Worm (Caenorhabditis elegans): Measurements from ENCODE around the gene srbc-33.

srbc-33 gene

ce11 chrV:3477496-3477895, 7.1 kb downstream of the srbc-33 start, which contains the start of gene srbc-31:
Gene srbc-31 (minus strand): TSS chrV:3477596.
- no peak for TF ChIP-seq nhr-11 (tag; optimal IDR thresholded peaks at IDR 0.05)
- no peak for TF ChIP-seq ceh-28 (tag; optimal IDR thresholded peaks at IDR 0.05)
- no peak for TF ChIP-seq unc-62 (GFP tag; optimal IDR thresholded peaks at IDR 0.05)
- no peak for TF ChIP-seq jun-1 (tag; optimal IDR thresholded peaks at IDR 0.05)
- no peak for TF ChIP-seq fkh-10 (GFP tag; optimal IDR thresholded peaks at IDR 0.05)
- TF ChIP-seq ZK546.5 (tag; optimal IDR thresholded peaks at IDR 0.05): no peak
- TF ChIP-seq ceh-16 (tag; optimal IDR thresholded peaks at IDR 0.05): no peak
- TF ChIP-seq sea-2 (GFP tag; optimal IDR thresholded peaks at IDR 0.05): no peak
- no peak for TF ChIP-seq mdl-1 (tag; optimal IDR thresholded peaks at IDR 0.05)
- no peak for TF ChIP-seq egl-27 (tag; optimal IDR thresholded peaks at IDR 0.05)
- TF ChIP-seq eor-1 (tag; optimal IDR thresholded peaks at IDR 0.05): no peak
- no peak for TF ChIP-seq nhr-28 (tag; optimal IDR thresholded peaks at IDR 0.05)
- no peak for TF ChIP-seq mml-1 (tag; optimal IDR thresholded peaks at IDR 0.05)
- no peak for TF ChIP-seq lin-39 (tag; optimal IDR thresholded peaks at IDR 0.05)
- no peak for TF ChIP-seq daf-12 (tag; optimal IDR thresholded peaks at IDR 0.05)
- no peak for TF ChIP-seq pha-4 (tag; optimal IDR thresholded peaks at IDR 0.05)
- no peak for TF ChIP-seq nhr-77 (tag; optimal IDR thresholded peaks at IDR 0.05)

ce11 chrV:3476228-3476627, 8.4 kb downstream of the srbc-33 start:
- TF ChIP-seq aly-2 (tag; optimal IDR thresholded peaks at IDR 0.05) (no peak), R02D3.7 (tag; optimal IDR thresholded peaks at IDR 0.05) (no peak), nhr-237 (tag; optimal IDR thresholded peaks at IDR 0.05) (no peak), nhr-12 (tag; optimal IDR thresholded peaks at IDR 0.05) (no peak), mdl-1 (tag; optimal IDR thresholded peaks at IDR 0.05) (no peak), skn-1 (tag; optimal IDR thresholded peaks at IDR 0.05) (no peak), nhr-67 (tag; optimal IDR thresholded peaks at IDR 0.05) (no peak), nfya-1 (tag; optimal IDR thresholded peaks at IDR 0.05; ENCODE audit: insufficient read depth) (no peak), nhr-23 (tag; optimal IDR thresholded peaks at IDR 0.05) (no peak), elt-1 (tag; optimal IDR thresholded peaks at IDR 0.05) (no peak)

- TF ChIP-seq zag-1 (tag; optimal IDR thresholded peaks at IDR 0.05) (no peak), lsy-12 (tag; optimal IDR thresholded peaks at IDR 0.05) (no peak), elt-3 (tag; optimal IDR thresholded peaks at IDR 0.05) (no peak), unc-39 (tag; optimal IDR thresholded peaks at IDR 0.05) (no peak), mdl-1 (tag; optimal IDR thresholded peaks at IDR 0.05) (no peak)
These were observed 9.6 kb downstream of the srbc-33 start, which contains the start of gene oac-2 for ce11 chrV:3475021-3475420. Gene oac-2 (minus strand): TSS chrV:3475121.

ce11 chrV:3470782-3471181, 13.8 kb downstream of the srbc-33 start, which contains the start of gene srbc-29:
Gene srbc-29 (minus strand): TSS chrV:3470882.
- TF ChIP-seq elt-3 (tag; optimal IDR thresholded peaks at IDR 0.05) (no peak), nhr-23 (tag; optimal IDR thresholded peaks at IDR 0.05) (no peak), eor-1 (tag; optimal IDR thresholded peaks at IDR 0.05) (no peak), nhr-76 (tag; optimal IDR thresholded peaks at IDR 0.05) (no peak), skn-1 (tag; optimal IDR thresholded peaks at IDR 0.05) (no peak), ama-1 (optimal IDR thresholded peaks at IDR 0.05) (no peak), elt-1 (tag; optimal IDR thresholded peaks at IDR 0.05) (no peak), mml-1 (tag; optimal IDR thresholded peaks at IDR 0.05) (no peak), lin-39 (tag; optimal IDR thresholded peaks at IDR 0.05) (no peak), ceh-28 (tag; optimal IDR thresholded peaks at IDR 0.05) (no peak)

ce11 chrV:3468436-3468835, 16.2 kb downstream of the srbc-33 start, which contains the start of gene gst-33:
Gene gst-33 (minus strand): TSS chrV:3468562.
- peak; percentile 18 for TF ChIP-seq nhr-43 (tag; optimal IDR thresholded peaks at IDR 0.05; ENCODE audit: poor library complexity, severe bottlenecking)
- peak; percentile 63 for TF ChIP-seq elt-2 (tag; optimal IDR thresholded peaks at IDR 0.05)
- no peak for TF ChIP-seq tbx-2 (tag; optimal IDR thresholded peaks at IDR 0.05)
- no peak for TF ChIP-seq ceh-16 (tag; optimal IDR thresholded peaks at IDR 0.05)
- TF ChIP-seq pqm-1 (tag; optimal IDR thresholded peaks at IDR 0.05): peak; percentile 67
- TF ChIP-seq ceh-28 (tag; optimal IDR thresholded peaks at IDR 0.05): peak; percentile 4
